1 fruit fly cellular context compared by ENCODE assay signal in genomic region chr3R:9705008-9705628, dm6.
TF ChIP-seq lines count a peak whose summit lies in the region.

Unc-115a (minus strand) TSS chr3R:9705417.

TF ChIP-seq in whole organism, embryonic, 481 proteins besides CTCF, POLR2A, EP300 and RAD21 (continued from another document):
- TF ChIP-seq CG3847 (GFP tag; IDR thresholded peaks at IDR 0.05; lab: Robert Waterston, UW) = no peak
- no peak for TF ChIP-seq otp (GFP tag; IDR thresholded peaks at IDR 0.05; lab: Robert Waterston, UW)
- TF ChIP-seq CG17361 (GFP tag; IDR thresholded peaks at IDR 0.05; lab: Robert Waterston, UW) = no peak
- TF ChIP-seq CG11398 (GFP tag; optimal IDR thresholded peaks at IDR 0.05; lab: Kevin White, UChicago) = peak; percentile 55
- TF ChIP-seq HLHmδ (GFP tag; optimal IDR thresholded peaks at IDR 0.05; lab: Kevin White, UChicago) = peak; percentile 46
- no peak for TF ChIP-seq CG8359 (GFP tag; optimal IDR thresholded peaks at IDR 0.05; lab: Kevin White, UChicago; ENCODE audit: borderline replicate concordance)
- peak; percentile 35 for TF ChIP-seq CG12155 (GFP tag; optimal IDR thresholded peaks at IDR 0.05; lab: Kevin White, UChicago)
- no peak for TF ChIP-seq hkb (optimal IDR thresholded peaks at IDR 0.05; lab: Kevin White, UChicago)
- no peak for TF ChIP-seq hkb (GFP tag; IDR thresholded peaks at IDR 0.05; lab: Robert Waterston, UW)
- TF ChIP-seq da (GFP tag; optimal IDR thresholded peaks at IDR 0.05; lab: Kevin White, UChicago) = peak; percentile 32
- peak; percentile 51 for TF ChIP-seq ERR (GFP tag; optimal IDR thresholded peaks at IDR 0.05; lab: Kevin White, UChicago)
- TF ChIP-seq CG3838 (GFP tag; optimal IDR thresholded peaks at IDR 0.05; lab: Kevin White, UChicago) = no peak
